Worm (Caenorhabditis elegans) whole organism, mixed stage, embryonic: ENCODE data around the gene Y69A2AR.23.

ENCODE experiments used
- M03D4.4 ChIP-seq: sonication (generic microtip); optimal IDR thresholded peaks from 2 replicates; lab custom pipeline; 2017; ENCODE audit warnings: mild to moderate bottlenecking, missing genetic modification characterization, missing compliant biosample characterization
- bed-3 ChIP-seq: fragments of 200-800 bp; sonication (Bioruptor generic); optimal IDR thresholded peaks from 3 replicates; lab custom pipeline; 2018; ENCODE audit warnings: mild to moderate bottlenecking, missing genetic modification characterization, moderate library complexity, missing compliant biosample characterization
- blmp-1 ChIP-seq: fragments of 150-350 bp; optimal IDR thresholded peaks from 2 replicates; lab custom pipeline; 2014; ENCODE audit warnings: missing biosample characterization, missing genetic modification characterization
- ceh-39 ChIP-seq: fragments of 150-350 bp; optimal IDR thresholded peaks from 2 replicates; lab custom pipeline; 2014; ENCODE audit warnings: missing biosample characterization, missing genetic modification characterization
- ceh-43 ChIP-seq: fragments of 200-800 bp; sonication (Bioruptor generic); optimal IDR thresholded peaks from 2 replicates; lab custom pipeline; 2018; ENCODE audit warnings: mild to moderate bottlenecking, missing genetic modification characterization, moderate library complexity, missing compliant biosample characterization
- ceh-83 ChIP-seq: fragments of 200-800 bp; sonication (Bioruptor generic); optimal IDR thresholded peaks from 2 replicates; lab custom pipeline; 2018; ENCODE audit warnings: mild to moderate bottlenecking, missing genetic modification characterization, missing compliant biosample characterization
- ces-1 ChIP-seq: fragments of 150-350 bp; optimal IDR thresholded peaks from 2 replicates; lab custom pipeline; 2014; ENCODE audit warnings: missing biosample characterization, missing genetic modification reagents, missing genetic modification characterization
- cnd-1 ChIP-seq: fragments of 200-800 bp; sonication (Bioruptor generic); optimal IDR thresholded peaks from 2 replicates; lab custom pipeline; 2018; ENCODE audit warnings: mild to moderate bottlenecking, missing genetic modification characterization, missing compliant biosample characterization
- drap-1 ChIP-seq: fragments of 200-800 bp; sonication (Bioruptor generic); optimal IDR thresholded peaks from 3 replicates; lab custom pipeline; 2018; ENCODE audit warnings: mild to moderate bottlenecking, missing genetic modification characterization, missing compliant biosample characterization
- elt-1 ChIP-seq: sonication (generic microtip); optimal IDR thresholded peaks from 2 replicates; lab custom pipeline; 2017; ENCODE audit warnings: missing genetic modification characterization, mild to moderate bottlenecking, missing compliant biosample characterization, antibody characterized with exemption, moderate library complexity, borderline replicate concordance; ENCODE audit not compliant: insufficient read depth
- elt-3 ChIP-seq: fragments of 150-350 bp; optimal IDR thresholded peaks from 2 replicates; lab custom pipeline; 2014; ENCODE audit warnings: missing biosample characterization, missing genetic modification characterization
- ham-2 ChIP-seq: fragments of 200-800 bp; sonication (Bioruptor generic); optimal IDR thresholded peaks from 2 replicates; lab custom pipeline; 2018; ENCODE audit warnings: mild to moderate bottlenecking, missing genetic modification characterization, missing compliant biosample characterization
- hlh-1 ChIP-seq: fragments of 150-350 bp; optimal IDR thresholded peaks from 2 replicates; lab custom pipeline; 2014; ENCODE audit warnings: missing biosample characterization, missing genetic modification reagents, missing genetic modification characterization
- lin-13 ChIP-seq: fragments of 150-350 bp; optimal IDR thresholded peaks from 2 replicates; lab custom pipeline; 2014; ENCODE audit warnings: missing biosample characterization, missing genetic modification characterization
- lin-32 ChIP-seq: fragments of 200-800 bp; sonication (Bioruptor generic); optimal IDR thresholded peaks from 2 replicates; lab custom pipeline; 2018; ENCODE audit warnings: mild to moderate bottlenecking, missing genetic modification characterization, missing compliant biosample characterization
- lsy-2 ChIP-seq: fragments of 150-350 bp; optimal IDR thresholded peaks from 2 replicates; lab custom pipeline; 2014; ENCODE audit warnings: missing biosample characterization, missing genetic modification characterization
- mab-5 ChIP-seq: fragments of 150-350 bp; optimal IDR thresholded peaks from 2 replicates; lab custom pipeline; 2014; ENCODE audit warnings: missing biosample characterization, missing genetic modification characterization
- mep-1 ChIP-seq: fragments of 150-350 bp; optimal IDR thresholded peaks from 2 replicates; lab custom pipeline; 2017; ENCODE audit warnings: missing biosample characterization, missing genetic modification reagents, missing genetic modification characterization, inconsistent platforms
- mls-2 ChIP-seq: sonication (generic microtip); optimal IDR thresholded peaks from 2 replicates; lab custom pipeline; 2016; ENCODE audit warnings: mild to moderate bottlenecking, missing genetic modification characterization, moderate library complexity, missing compliant biosample characterization
- nhr-12 ChIP-seq: fragments of 150-350 bp; optimal IDR thresholded peaks from 2 replicates; lab custom pipeline; 2014; ENCODE audit warnings: missing biosample characterization, missing genetic modification characterization
- nhr-2 ChIP-seq: fragments of 150-350 bp; optimal IDR thresholded peaks from 2 replicates; lab custom pipeline; 2014; ENCODE audit warnings: missing biosample characterization, missing genetic modification characterization
- nhr-237 ChIP-seq: fragments of 150-350 bp; optimal IDR thresholded peaks from 2 replicates; lab custom pipeline; 2014; ENCODE audit warnings: missing biosample characterization, missing genetic modification characterization
- nhr-28 ChIP-seq: fragments of 150-350 bp; optimal IDR thresholded peaks from 2 replicates; lab custom pipeline; 2014; ENCODE audit warnings: missing biosample characterization, missing genetic modification characterization
- nhr-76 ChIP-seq: sonication (generic microtip); optimal IDR thresholded peaks from 2 replicates; lab custom pipeline; 2017; ENCODE audit warnings: missing biosample characterization, missing genetic modification characterization
- pha-4 ChIP-seq: fragments of 150-350 bp; optimal IDR thresholded peaks from 2 replicates; lab custom pipeline; 2018; ENCODE audit warnings: missing biosample characterization, missing genetic modification reagents, missing genetic modification characterization
- snpc-4 ChIP-seq: fragments of 150-350 bp; optimal IDR thresholded peaks from 2 replicates; lab custom pipeline; 2014; ENCODE audit warnings: missing biosample characterization, missing genetic modification characterization
- sptf-1 ChIP-seq: sonication (generic microtip); optimal IDR thresholded peaks from 2 replicates; lab custom pipeline; 2017; ENCODE audit warnings: mild to moderate bottlenecking, missing genetic modification characterization, moderate library complexity, missing compliant biosample characterization
- tbx-8 ChIP-seq: fragments of 200-800 bp; sonication (Bioruptor generic); optimal IDR thresholded peaks from 2 replicates; lab custom pipeline; 2018; ENCODE audit warnings: mild to moderate bottlenecking, missing genetic modification characterization, moderate library complexity, missing compliant biosample characterization
- unc-120 ChIP-seq: sonication (generic microtip); optimal IDR thresholded peaks from 2 replicates; lab custom pipeline; 2017; ENCODE audit warnings: missing genetic modification characterization, missing compliant biosample characterization; ENCODE audit not compliant: poor library complexity, severe bottlenecking
- unc-39 ChIP-seq: fragments of 150-350 bp; optimal IDR thresholded peaks from 2 replicates; lab custom pipeline; 2014; ENCODE audit warnings: missing biosample characterization, missing genetic modification characterization
- unc-62 ChIP-seq: fragments of 150-350 bp; optimal IDR thresholded peaks from 2 replicates; lab custom pipeline; 2014; ENCODE audit warnings: missing biosample characterization, missing genetic modification reagents, missing genetic modification characterization
- zip-8 ChIP-seq: fragments of 150-350 bp; optimal IDR thresholded peaks from 2 replicates; lab custom pipeline; 2014; ENCODE audit warnings: missing biosample characterization, missing genetic modification characterization
- ztf-11 ChIP-seq: fragments of 150-350 bp; optimal IDR thresholded peaks from 2 replicates; lab custom pipeline; 2014; ENCODE audit warnings: missing biosample characterization, missing genetic modification characterization

Gene Y69A2AR.23

ce11 chrIV:2562071-2562470 is 10.6 kb upstream of the Y69A2AR.23 start, which contains the start of gene Y69A2AR.50:
Gene Y69A2AR.50 (plus strand): TSS chrIV:2562371.
- no peak for TF ChIP-seq nhr-2 (tag; lab: Kevin White, UChicago)
- no peak for TF ChIP-seq snpc-4
- TF ChIP-seq ham-2 (GFP tag; lab: Kevin White, UChicago) = no peak
- TF ChIP-seq mab-5 (tag; lab: Kevin White, UChicago) = no peak
- TF ChIP-seq bed-3 (GFP tag; lab: Kevin White, UChicago) = no peak
- TF ChIP-seq sptf-1 (tag; lab: Kevin White, UChicago) = no peak
- TF ChIP-seq unc-120 = no peak
- no peak for TF ChIP-seq unc-39 (tag; lab: Kevin White, UChicago)
- TF ChIP-seq hlh-1 (tag; lab: Kevin White, UChicago) = no peak
- TF ChIP-seq elt-1 = no peak
- TF ChIP-seq ces-1 (GFP tag; lab: Kevin White, UChicago) = no peak
- no peak for TF ChIP-seq lin-32 (GFP tag; lab: Kevin White, UChicago)
- TF ChIP-seq M03D4.4 (tag; lab: Kevin White, UChicago) = no peak
- TF ChIP-seq ceh-83 (GFP tag; lab: Kevin White, UChicago) = no peak
- no peak for TF ChIP-seq nhr-28 (tag; lab: Kevin White, UChicago)
- TF ChIP-seq nhr-76 (tag; lab: Kevin White, UChicago) = no peak

ce11 chrIV:2561358-2561757 is 9.9 kb upstream of the Y69A2AR.23 start, which contains the start of gene Y69A2AR.46:
Gene Y69A2AR.46 (plus strand): TSS chrIV:2561658.
- TF ChIP-seq elt-3 (tag; lab: Kevin White, UChicago) (no peak), ceh-43 (GFP tag; lab: Kevin White, UChicago) (no peak), ceh-83 (GFP tag; lab: Kevin White, UChicago) (no peak), unc-39 (tag; lab: Kevin White, UChicago) (no peak), M03D4.4 (tag; lab: Kevin White, UChicago) (no peak), cnd-1 (no peak), ham-2 (GFP tag; lab: Kevin White, UChicago) (no peak), lin-13 (no peak), lin-32 (GFP tag; lab: Kevin White, UChicago) (no peak), nhr-76 (tag; lab: Kevin White, UChicago) (no peak), elt-1 (no peak), lsy-2 (no peak), nhr-28 (tag; lab: Kevin White, UChicago) (no peak), nhr-12 (no peak), hlh-1 (tag; lab: Kevin White, UChicago) (no peak), sptf-1 (tag; lab: Kevin White, UChicago) (no peak), blmp-1 (no peak), ceh-39 (tag; lab: Kevin White, UChicago) (no peak)

ce11 chrIV:2556211-2556610 is 4.7 kb upstream of the Y69A2AR.23 start:
- TF ChIP-seq bed-3 (GFP tag; lab: Kevin White, UChicago) (no peak), mab-5 (tag; lab: Kevin White, UChicago) (no peak), unc-62 (GFP tag; lab: Kevin White, UChicago) (no peak), nhr-28 (tag; lab: Kevin White, UChicago) (no peak), drap-1 (GFP tag; lab: Kevin White, UChicago) (no peak), pha-4 (tag; lab: Kevin White, UChicago) (no peak), ceh-43 (GFP tag; lab: Kevin White, UChicago) (no peak), nhr-2 (tag; lab: Kevin White, UChicago) (no peak), unc-120 (no peak), mls-2 (tag; lab: Kevin White, UChicago) (no peak), M03D4.4 (tag; lab: Kevin White, UChicago) (no peak)

- TF ChIP-seq nhr-76 (tag; lab: Kevin White, UChicago) (no peak), unc-62 (GFP tag; lab: Kevin White, UChicago) (no peak), lin-13 (no peak), tbx-8 (GFP tag; lab: Kevin White, UChicago) (no peak), blmp-1 (no peak), nhr-28 (tag; lab: Kevin White, UChicago) (no peak), mep-1 (tag; lab: Kevin White, UChicago) (no peak), nhr-237 (tag; lab: Kevin White, UChicago) (no peak)
These were observed 1.4 kb upstream of the Y69A2AR.23 start for ce11 chrIV:2552855-2553254.

ce11 chrIV:2552276-2552675 is 792 bp upstream of the Y69A2AR.23 start:
- TF ChIP-seq ztf-11 (tag; lab: Kevin White, UChicago) (no peak), lsy-2 (no peak), unc-39 (tag; lab: Kevin White, UChicago) (no peak), zip-8 (no peak), nhr-28 (tag; lab: Kevin White, UChicago) (no peak), ceh-43 (GFP tag; lab: Kevin White, UChicago) (no peak), hlh-1 (tag; lab: Kevin White, UChicago) (no peak)
